Worm (Caenorhabditis elegans): Measurements from ENCODE around the gene ZK1240.6.

- TF ChIP-seq ztf-23 (GFP tag; IDR thresholded peaks at IDR 0.05) = no peak
- no peak for TF ChIP-seq T22C8.4 (GFP tag; IDR thresholded peaks at IDR 0.05)
- no peak for TF ChIP-seq tab-1 (GFP tag; IDR thresholded peaks at IDR 0.05)
- no peak for TF ChIP-seq ztf-29 (GFP tag; IDR thresholded peaks at IDR 0.05)
- TF ChIP-seq flt-1 (GFP tag; IDR thresholded peaks at IDR 0.05) = no peak
- TF ChIP-seq med-1 (GFP tag; optimal IDR thresholded peaks at IDR 0.05; ENCODE audit: insufficient read depth) = no peak
- no peak for TF ChIP-seq cog-1 (tag; optimal IDR thresholded peaks at IDR 0.05)
These were observed 46.2 kb upstream of the ZK1240.6 start, which contains the start of gene hpo-25 for ce11 chrII:2368956-2369355.
